Worm (Caenorhabditis elegans): ENCODE measurements around the gene sre-4.

sre-4 gene

DNA sequence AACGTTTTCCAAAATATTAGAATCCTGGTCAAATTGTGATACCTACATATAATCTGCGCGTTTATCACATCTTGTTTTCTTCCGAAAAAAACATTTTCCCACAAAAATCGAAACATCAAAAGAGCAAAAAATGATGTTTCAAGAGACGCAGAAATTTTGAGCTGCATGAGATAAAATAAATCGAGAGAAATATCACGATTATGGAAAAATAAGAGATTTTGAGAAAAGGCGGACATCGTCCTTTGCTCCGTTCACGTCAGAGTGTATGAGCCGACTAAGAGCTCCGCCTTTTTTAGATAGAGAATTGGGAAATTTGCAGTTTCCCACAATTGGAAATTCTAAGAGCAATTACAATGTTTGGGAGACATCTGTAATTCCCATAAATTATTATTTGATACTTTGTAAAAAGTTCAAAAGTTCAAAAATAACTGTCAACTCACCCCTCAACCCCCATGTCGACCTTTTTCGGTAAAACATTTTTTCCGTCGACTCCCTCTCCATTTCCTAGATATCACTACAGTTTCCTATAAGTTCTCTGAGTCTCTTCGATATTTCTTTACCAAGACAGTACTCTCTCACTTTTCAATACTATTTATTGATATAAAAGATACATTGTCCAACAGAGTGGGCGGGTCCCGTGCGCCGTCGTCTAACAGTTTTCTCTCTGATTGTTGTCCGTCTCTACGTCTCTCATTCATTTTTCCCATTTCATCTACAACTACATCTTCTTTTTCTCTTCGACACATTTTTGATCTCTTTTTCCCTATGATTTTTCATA is 27.8 kb downstream of the sre-4 start:
- TF ChIP-seq dmd-6 (GFP tag; IDR thresholded peaks at IDR 0.05) (peak; percentile 71), tag-97 (GFP tag; IDR thresholded peaks at IDR 0.05) (no peak), lim-7 (GFP tag; IDR thresholded peaks at IDR 0.05) (no peak), lin-13 (GFP tag; optimal IDR thresholded peaks at IDR 0.05) (no peak), ctbp-1 (GFP tag; IDR thresholded peaks at IDR 0.05) (0 out of 2 replicates have a peak, but pooled peaks have one; percentile 44), pha-4 (GFP tag; IDR thresholded peaks at IDR 0.05) (no peak), pha-4 (tag; optimal IDR thresholded peaks at IDR 0.05) (no peak), daf-8 (GFP tag; IDR thresholded peaks at IDR 0.05) (no peak), cey-2 (tag; optimal IDR thresholded peaks at IDR 0.05; ENCODE audit: borderline replicate concordance, insufficient read depth) (peak; percentile 6), fos-1 (tag; optimal IDR thresholded peaks at IDR 0.05) (no peak), aly-2 (tag; optimal IDR thresholded peaks at IDR 0.05) (no peak), hif-1 (tag; optimal IDR thresholded peaks at IDR 0.05) (no peak), pqm-1 (tag; optimal IDR thresholded peaks at IDR 0.05) (peak; percentile 60), mdl-1 (tag; optimal IDR thresholded peaks at IDR 0.05) (peak in 1 of 2 experiments; percentile 57), nhr-111 (GFP tag; optimal IDR thresholded peaks at IDR 0.05) (no peak), duxl-1 (tag; optimal IDR thresholded peaks at IDR 0.05; ENCODE audit: poor library complexity) (no peak), nhr-10 (tag; optimal IDR thresholded peaks at IDR 0.05) (peak; percentile 10), hlh-11 (tag; optimal IDR thresholded peaks at IDR 0.05) (peak; percentile 69), dve-1 (tag; optimal IDR thresholded peaks at IDR 0.05; ENCODE audit: insufficient read depth) (peak; percentile 89), mep-1 (tag; optimal IDR thresholded peaks at IDR 0.05) (peak; percentile 39), saeg-2 (GFP tag; IDR thresholded peaks at IDR 0.05) (no peak), snpc-1.2 (GFP tag; IDR thresholded peaks at IDR 0.05) (no peak), mes-2 (tag; optimal IDR thresholded peaks at IDR 0.05; ENCODE audit: poor library complexity, severe bottlenecking) (no peak), nhr-28 (tag; optimal IDR thresholded peaks at IDR 0.05) (peak; percentile 94), ZK546.5 (tag; optimal IDR thresholded peaks at IDR 0.05) (no peak), nhr-77 (tag; optimal IDR thresholded peaks at IDR 0.05) (peak; percentile 48), unc-39 (tag; optimal IDR thresholded peaks at IDR 0.05) (no peak), madf-5 (GFP tag; IDR thresholded peaks at IDR 0.05) (no peak), nhr-25 (tag; optimal IDR thresholded peaks at IDR 0.05; ENCODE audit: borderline replicate concordance, insufficient read depth) (peak; percentile 11), hlh-30 (tag; optimal IDR thresholded peaks at IDR 0.05; ENCODE audit: insufficient read depth) (peak; percentile 73), nhr-11 (tag; optimal IDR thresholded peaks at IDR 0.05) (no peak), daf-16 (GFP tag; optimal IDR thresholded peaks at IDR 0.05) (no peak), daf-16 (tag; optimal IDR thresholded peaks at IDR 0.05) (peak; percentile 56), ceh-82 (tag; optimal IDR thresholded peaks at IDR 0.05) (no peak), F37D6.2 (tag; optimal IDR thresholded peaks at IDR 0.05) (no peak), lsy-2 (tag; optimal IDR thresholded peaks at IDR 0.05) (peak in 1 of 2 experiments; percentile 24), vab-7 (GFP tag; IDR thresholded peaks at IDR 0.05) (no peak), mdt-29 (GFP tag; IDR thresholded peaks at IDR 0.05) (no peak), madf-9 (GFP tag; conservative IDR thresholded peaks at IDR 0.05) (no peak), spr-1 (tag; optimal IDR thresholded peaks at IDR 0.05) (no peak), Y5F2A.4 (GFP tag; optimal IDR thresholded peaks at IDR 0.05) (no peak), hmg-1.1 (GFP tag; IDR thresholded peaks at IDR 0.05) (0 out of 2 replicates have a peak, but pooled peaks have one; percentile 15), T20F7.1 (GFP tag; optimal IDR thresholded peaks at IDR 0.05) (no peak)
